Worm (Caenorhabditis elegans) whole organism, early embryonic: ENCODE results near the gene C25D7.16.
"Not testable (repeated sequence)": the region's sequence is repeated elsewhere in the genome, so short reads cannot be mapped to it uniquely, and the experiment has no call there.

Experiments
- B0310.2 ChIP-seq: sonication (generic microtip); optimal IDR thresholded peaks from 2 replicates; lab custom pipeline; 2016; ENCODE audit warnings: mild to moderate bottlenecking, missing genetic modification characterization, missing compliant biosample characterization
- F13C5.2 ChIP-seq: sonication (generic microtip); optimal IDR thresholded peaks from 2 replicates; lab custom pipeline; 2017; ENCODE audit warnings: mild to moderate bottlenecking, missing genetic modification characterization, inconsistent platforms, missing compliant biosample characterization
- aly-1 ChIP-seq: sonication (generic microtip); optimal IDR thresholded peaks from 2 replicates; lab custom pipeline; 2016; ENCODE audit warnings: missing genetic modification characterization, missing compliant biosample characterization
- ama-1 ChIP-seq: fragments of 150-350 bp; optimal IDR thresholded peaks from 2 replicates; lab custom pipeline; 2014
- ceh-13 ChIP-seq: fragments of 200-800 bp; sonication (Bioruptor generic); optimal IDR thresholded peaks from 2 replicates; lab custom pipeline; 2018; ENCODE audit warnings: mild to moderate bottlenecking, missing genetic modification characterization, missing compliant biosample characterization
- ceh-36 ChIP-seq: sonication (generic microtip); optimal IDR thresholded peaks from 2 replicates; lab custom pipeline; 2016; ENCODE audit warnings: missing genetic modification characterization, inconsistent platforms, missing compliant biosample characterization
- ets-7 ChIP-seq: sonication (generic microtip); optimal IDR thresholded peaks from 2 replicates; lab custom pipeline; 2016; ENCODE audit warnings: missing genotype, missing genetic modification characterization, missing compliant biosample characterization
- flt-1 ChIP-seq: fragments of 200-800 bp; sonication (Bioruptor generic); IDR thresholded peaks from 2 replicates; pipeline ENCODE4 v1.3.6; 2022; ENCODE audit warnings: missing genetic modification characterization, missing compliant biosample characterization
- hmbx-1 ChIP-seq: sonication (generic microtip); optimal IDR thresholded peaks from 2 replicates; lab custom pipeline; 2016; ENCODE audit warnings: mild to moderate bottlenecking, missing genetic modification characterization, missing compliant biosample characterization
- hmg-4 ChIP-seq: fragments of 200-800 bp; sonication (Bioruptor generic); optimal IDR thresholded peaks from 2 replicates; lab custom pipeline; 2018; ENCODE audit warnings: mild to moderate bottlenecking, missing genetic modification characterization, missing compliant biosample characterization
- hnd-1 ChIP-seq: sonication (generic microtip); optimal IDR thresholded peaks from 2 replicates; lab custom pipeline; 2016; ENCODE audit warnings: missing genetic modification characterization, missing compliant biosample characterization
- pes-1 ChIP-seq: fragments of 200-800 bp; sonication (Bioruptor generic); IDR thresholded peaks from 2 replicates; pipeline ENCODE4 v1.3.6; 2022; ENCODE audit warnings: missing genetic modification reagents, missing genetic modification characterization, missing compliant biosample characterization
- scrt-1 ChIP-seq: fragments of 200-800 bp; sonication (Bioruptor generic); IDR thresholded peaks from 2 replicates; pipeline ENCODE4 v1.3.6; 2022; ENCODE audit warnings: missing genetic modification characterization, missing compliant biosample characterization
- sea-1 ChIP-seq: fragments of 200-800 bp; sonication (Bioruptor generic); conservative IDR thresholded peaks from 2 replicates; pipeline ENCODE4 v1.3.6; 2022; ENCODE audit warnings: missing genetic modification characterization, missing compliant biosample characterization
- tbx-11 ChIP-seq: fragments of 200-800 bp; sonication (Bioruptor generic); IDR thresholded peaks from 2 replicates; pipeline ENCODE4 v1.3.6; 2022; ENCODE audit warnings: missing genetic modification characterization, missing compliant biosample characterization
- tbx-37 ChIP-seq: fragments of 200-800 bp; sonication (Bioruptor generic); conservative IDR thresholded peaks from 2 replicates; pipeline ENCODE4 v1.3.6; 2022; ENCODE audit warnings: missing genetic modification reagents, missing genetic modification characterization, missing compliant biosample characterization
- tra-4 ChIP-seq: sonication (generic microtip); optimal IDR thresholded peaks from 2 replicates; lab custom pipeline; 2017; ENCODE audit warnings: missing genetic modification characterization, missing compliant biosample characterization

C25D7.16 gene

DNA sequence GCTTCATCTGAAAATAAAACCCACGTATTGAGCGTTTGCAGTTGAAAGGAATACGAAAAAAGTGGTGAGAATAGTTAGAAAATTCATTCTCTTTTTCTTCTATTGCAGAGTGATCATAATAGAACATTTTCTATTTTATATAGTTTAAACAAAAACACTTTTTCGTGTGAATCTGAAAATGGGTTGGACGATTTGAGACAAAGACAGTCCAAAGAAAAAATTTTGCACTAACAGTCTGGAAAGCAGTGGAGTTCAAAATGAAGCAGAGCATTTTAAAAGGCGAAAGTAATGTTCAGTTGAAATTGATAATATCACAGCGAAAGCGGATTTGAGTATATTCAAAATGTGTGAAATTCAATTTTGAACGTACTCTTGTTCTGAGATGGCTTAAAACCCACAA lies 32.6 kb downstream of the C25D7.16 start, which contains the start of gene C01G10.18:
C01G10.18 (minus strand) TSS at position 101 of the 400 bp plus-strand sequence.
- TF ChIP-seq aly-1: no peak
- no peak for TF ChIP-seq sea-1 (GFP tag; lab: Robert Waterston, UW)

DNA sequence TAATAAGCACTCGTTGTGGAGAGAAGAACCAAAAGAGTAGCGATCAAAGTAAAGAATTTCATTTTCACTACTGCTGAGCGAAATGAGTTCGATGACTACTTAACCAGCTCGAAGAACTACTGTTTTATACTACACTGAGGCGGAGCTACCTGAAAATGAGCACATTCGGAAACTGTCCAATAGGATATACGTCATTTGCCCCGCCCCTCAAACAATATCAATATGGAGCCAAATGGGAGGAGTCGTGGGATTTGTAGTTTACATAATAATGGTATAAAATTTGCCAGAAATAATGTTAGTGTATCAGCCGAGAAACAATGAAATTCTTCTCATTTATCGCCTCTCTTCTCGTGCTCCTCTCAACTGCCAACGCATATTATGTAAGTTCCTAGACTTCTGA lies 33.5 kb downstream of the C25D7.16 start, which contains the start of the genes C01G10.5 and C01G10.4:
C01G10.5 (minus strand) TSS at position 101 of the 400 bp plus-strand sequence.
C01G10.4 (plus strand) TSS at position 303 of the 400 bp plus-strand sequence.
- TF ChIP-seq hmg-4 (no peak), ets-7 (tag; lab: Kevin White, UChicago) (no peak), ceh-13 (GFP tag; lab: Kevin White, UChicago) (no peak)

DNA sequence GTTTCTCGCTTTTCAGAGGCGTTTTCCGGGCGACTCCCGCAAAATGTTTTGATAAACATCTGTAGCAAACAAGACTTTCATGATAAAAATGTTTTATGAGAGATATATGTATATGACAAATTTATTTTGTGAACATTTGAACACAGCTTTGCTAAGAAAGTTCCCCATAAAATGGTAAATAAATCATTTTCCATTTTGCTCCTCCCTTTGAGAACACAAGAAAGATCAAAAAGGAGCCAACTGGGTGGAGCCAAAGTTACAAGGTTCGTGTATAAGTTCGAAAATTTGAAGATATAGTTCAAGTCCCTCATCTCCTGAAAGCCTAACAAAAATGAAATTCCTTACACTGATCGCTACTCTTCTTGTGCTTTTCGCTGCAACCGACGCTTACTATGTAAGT lies 34.5 kb downstream of the C25D7.16 start, which contains the start of gene C01G10.17:
C01G10.17 (plus strand) TSS at position 301 of the 400 bp plus-strand sequence.
- no peak for TF ChIP-seq F13C5.2 (tag; lab: Kevin White, UChicago)
- no peak for TF ChIP-seq flt-1 (GFP tag; lab: Robert Waterston, UW)
- no peak for TF ChIP-seq ets-7 (tag; lab: Kevin White, UChicago)
- TF ChIP-seq pes-1 (GFP tag; lab: Robert Waterston, UW): no peak
- TF ChIP-seq sea-1 (GFP tag; lab: Robert Waterston, UW): no peak
- no peak for TF ChIP-seq hnd-1 (tag; lab: Kevin White, UChicago)
- TF ChIP-seq tra-4 (tag; lab: Kevin White, UChicago): no peak

DNA sequence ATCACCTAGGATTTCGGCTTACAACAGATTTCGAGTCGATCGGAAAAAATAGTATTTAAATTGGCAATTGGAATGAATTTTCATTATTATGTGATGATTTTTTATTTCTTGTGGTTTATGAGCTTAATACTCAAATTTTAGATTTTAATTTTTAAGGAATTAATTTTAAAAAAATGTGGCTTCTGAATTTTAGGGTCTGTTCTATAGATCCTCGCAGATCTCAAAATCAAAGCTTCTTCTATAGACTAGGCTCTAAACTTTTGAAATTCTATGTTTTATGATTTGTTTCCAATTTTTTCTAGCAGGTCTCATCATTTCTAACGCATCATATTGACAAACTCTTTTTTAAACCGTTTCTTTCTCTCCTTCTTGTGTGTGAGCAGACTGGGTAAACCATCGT lies 36.7 kb downstream of the C25D7.16 start, which contains the start of gene txt-12:
txt-12 (plus strand) TSS at position 301 of the 400 bp plus-strand sequence.
- TF ChIP-seq scrt-1 (GFP tag; lab: Robert Waterston, UW) (no peak), pes-1 (GFP tag; lab: Robert Waterston, UW) (no peak), aly-1 (no peak), flt-1 (GFP tag; lab: Robert Waterston, UW) (no peak), ets-7 (tag; lab: Kevin White, UChicago) (no peak), ama-1 (lab: Kevin White, UChicago) (no peak), ceh-13 (GFP tag; lab: Kevin White, UChicago) (no peak), ceh-36 (tag; lab: Kevin White, UChicago) (no peak), sea-1 (GFP tag; lab: Robert Waterston, UW) (no peak), tbx-37 (GFP tag; lab: Robert Waterston, UW) (no peak), B0310.2 (tag; lab: Kevin White, UChicago) (no peak), F13C5.2 (tag; lab: Kevin White, UChicago) (no peak)

DNA sequence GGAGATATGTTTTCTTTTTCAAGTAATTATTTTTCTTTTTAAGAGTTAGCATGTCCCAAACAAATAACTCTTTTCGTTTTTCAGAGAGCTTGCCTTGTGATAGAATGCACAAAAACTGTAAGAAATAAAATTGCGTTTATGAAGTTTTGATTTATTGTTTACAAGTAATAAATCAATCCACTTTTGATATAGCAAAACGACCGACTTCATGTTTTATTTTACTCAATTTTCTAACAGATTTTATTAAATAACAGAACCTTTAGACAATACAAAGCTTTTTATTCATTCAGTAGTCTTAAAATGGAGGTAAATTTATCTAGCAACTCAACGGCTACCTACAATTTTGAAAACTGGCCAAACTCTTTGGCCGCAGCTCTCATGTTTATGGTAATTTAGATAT lies 38.8 kb downstream of the C25D7.16 start, which contains the start of gene srx-78:
srx-78 (plus strand) TSS at position 301 of the 400 bp plus-strand sequence.
- TF ChIP-seq aly-1: no peak
- TF ChIP-seq F13C5.2 (tag; lab: Kevin White, UChicago): no peak
- TF ChIP-seq tbx-37 (GFP tag; lab: Robert Waterston, UW): no peak
- TF ChIP-seq ama-1 (lab: Kevin White, UChicago): no peak
- TF ChIP-seq tra-4 (tag; lab: Kevin White, UChicago): no peak
- no peak for TF ChIP-seq ceh-36 (tag; lab: Kevin White, UChicago)
- TF ChIP-seq ceh-13 (GFP tag; lab: Kevin White, UChicago): no peak
- no peak for TF ChIP-seq ets-7 (tag; lab: Kevin White, UChicago)
- TF ChIP-seq flt-1 (GFP tag; lab: Robert Waterston, UW): no peak
- no peak for TF ChIP-seq hmg-4
- no peak for TF ChIP-seq pes-1 (GFP tag; lab: Robert Waterston, UW)
- TF ChIP-seq tbx-11 (GFP tag; lab: Robert Waterston, UW): no peak
- no peak for TF ChIP-seq hnd-1 (tag; lab: Kevin White, UChicago)
- no peak for TF ChIP-seq B0310.2 (tag; lab: Kevin White, UChicago)
- no peak for TF ChIP-seq scrt-1 (GFP tag; lab: Robert Waterston, UW)
- no peak for TF ChIP-seq hmbx-1 (tag; lab: Kevin White, UChicago)
- no peak for TF ChIP-seq sea-1 (GFP tag; lab: Robert Waterston, UW)

DNA sequence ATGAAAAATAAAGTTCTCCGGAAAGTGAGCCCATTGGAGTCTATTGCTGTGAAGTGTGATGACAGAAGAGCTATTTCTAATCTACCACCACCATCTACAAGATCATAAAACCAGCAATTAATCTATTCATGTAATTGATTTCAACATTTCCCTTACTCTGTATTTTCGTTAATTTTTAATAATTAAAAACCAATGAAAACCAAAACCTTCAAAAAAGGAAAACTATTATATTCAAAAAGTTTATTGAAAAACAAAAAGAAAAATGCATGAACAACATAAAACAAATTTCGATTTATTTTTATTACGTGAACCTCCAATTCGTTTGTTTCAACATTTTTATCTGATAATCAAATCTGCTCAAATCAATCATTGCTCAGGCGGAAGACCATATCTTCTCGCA lies 43.5 kb downstream of the C25D7.16 start, which contains the start of gene C01G10.1:
C01G10.1 (plus strand) TSS at position 301 of the 400 bp plus-strand sequence.
- TF ChIP-seq hnd-1 (tag; lab: Kevin White, UChicago) (no peak), tbx-11 (GFP tag; lab: Robert Waterston, UW) (no peak), B0310.2 (tag; lab: Kevin White, UChicago) (no peak), hmbx-1 (tag; lab: Kevin White, UChicago) (no peak), pes-1 (GFP tag; lab: Robert Waterston, UW) (no peak)

DNA sequence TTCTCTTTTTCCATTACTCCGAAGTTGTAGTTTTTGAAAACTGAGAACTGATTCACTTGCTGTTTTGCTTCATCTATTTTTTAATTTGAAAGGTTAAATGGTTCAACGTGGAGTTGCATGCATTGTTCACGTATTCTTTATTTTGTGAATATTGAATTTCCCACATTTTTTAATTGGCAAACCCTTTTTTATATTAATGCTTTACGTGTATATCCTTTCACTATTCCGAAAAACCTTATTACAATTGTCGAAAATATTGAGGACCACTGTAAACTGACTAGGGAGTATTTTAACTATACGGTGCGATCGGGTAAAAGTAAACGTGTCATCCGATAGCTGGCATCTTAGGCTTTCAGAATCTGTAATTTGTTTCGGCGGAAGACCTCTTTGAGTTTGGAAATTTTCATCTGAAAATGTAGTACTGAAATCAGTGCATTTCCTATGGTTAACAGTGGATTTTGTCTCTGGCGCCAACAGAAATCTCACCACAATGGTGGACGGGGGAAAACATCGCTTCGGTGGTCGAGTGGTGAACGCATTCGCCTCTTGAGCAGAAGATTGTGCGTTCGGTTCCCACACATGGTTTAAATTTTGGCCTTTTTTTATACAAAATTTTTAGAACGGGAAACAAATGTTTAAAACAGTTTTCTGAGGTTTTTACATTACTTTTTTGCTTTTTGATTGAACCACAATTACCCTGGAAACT lies 50.1 kb downstream of the C25D7.16 start, which contains the start of gene C01G10.14:
C01G10.14 (minus strand) TSS at position 51 of the 706 bp plus-strand sequence.
- TF ChIP-seq hmbx-1 (tag; lab: Kevin White, UChicago); aly-1; ama-1 (lab: Kevin White, UChicago): not testable (repeated sequence)
